Fruit fly (Drosophila melanogaster) whole organism, embryonic: ENCODE measurements around the gene Sld5.
A peak's percentile ranks its signal among the peaks of the same experiment; 100 is the strongest.

Source experiments
- Antp ChIP-seq: fragments of 200-800 bp; sonication (Bioruptor generic); optimal IDR thresholded peaks from 3 replicates; lab custom pipeline; 2016; ENCODE audit warnings: missing biosample characterization, missing genetic modification characterization
- Bteb2 ChIP-seq: fragments of 200-800 bp; sonication (Bioruptor generic); optimal IDR thresholded peaks from 2 replicates; lab custom pipeline; 2016; ENCODE audit warnings: missing biosample characterization, missing genetic modification characterization
- CG10979 ChIP-seq: fragments of 200-800 bp; sonication (Bioruptor generic); optimal IDR thresholded peaks from 2 replicates; lab custom pipeline; 2018; ENCODE audit warnings: missing biosample characterization, mild to moderate bottlenecking, missing genetic modification characterization, moderate library complexity
- CG11398 ChIP-seq: fragments of 200-800 bp; sonication (Bioruptor generic); optimal IDR thresholded peaks from 2 replicates; lab custom pipeline; 2016; ENCODE audit warnings: missing biosample characterization, missing genetic modification characterization
- CG12659 ChIP-seq: fragments of 200-800 bp; sonication (Bioruptor generic); optimal IDR thresholded peaks from 3 replicates; lab custom pipeline; 2017; ENCODE audit warnings: mild to moderate bottlenecking, missing biosample characterization, missing genetic modification reagents, missing genetic modification characterization
- CG13624 ChIP-seq: fragments of 200-800 bp; sonication (Bioruptor generic); optimal IDR thresholded peaks from 2 replicates; lab custom pipeline; 2016; ENCODE audit warnings: missing biosample characterization, missing genetic modification characterization
- CG1529 ChIP-seq: fragments of 200-800 bp; sonication (Bioruptor generic); optimal IDR thresholded peaks from 3 replicates; lab custom pipeline; 2018; ENCODE audit warnings: missing biosample characterization, missing genetic modification characterization
- CG15479 ChIP-seq: fragments of 200-800 bp; sonication (Bioruptor generic); optimal IDR thresholded peaks from 3 replicates; lab custom pipeline; 2019; ENCODE audit warnings: missing biosample characterization, mild to moderate bottlenecking, missing genetic modification characterization, moderate library complexity
- CG1603 ChIP-seq: fragments of 200-800 bp; sonication (Bioruptor generic); optimal IDR thresholded peaks from 2 replicates; lab custom pipeline; 2019; ENCODE audit warnings: missing biosample characterization, mild to moderate bottlenecking, missing genetic modification characterization, moderate library complexity
- CG31441 ChIP-seq: fragments of 200-800 bp; sonication (Bioruptor generic); IDR thresholded peaks from 2 replicates; pipeline ENCODE4 v1.3.6; 2022; ENCODE audit warnings: missing biosample characterization, missing genetic modification characterization
- CG32532 ChIP-seq: fragments of 200-800 bp; sonication (Bioruptor generic); IDR thresholded peaks from 2 replicates; pipeline ENCODE4 v1.3.6; 2022; ENCODE audit warnings: missing biosample characterization, missing genetic modification characterization
- CG3407 ChIP-seq: fragments of 200-800 bp; sonication (Bioruptor generic); optimal IDR thresholded peaks from 2 replicates; lab custom pipeline; 2018; ENCODE audit warnings: missing biosample characterization, mild to moderate bottlenecking, missing genetic modification characterization
- CG3847 ChIP-seq: fragments of 200-800 bp; sonication (Bioruptor generic); IDR thresholded peaks from 2 replicates; pipeline ENCODE4 v1.3.6; 2022; ENCODE audit warnings: missing biosample characterization, missing genetic modification characterization
- CG7372 ChIP-seq: fragments of 200-800 bp; sonication (Bioruptor generic); IDR thresholded peaks from 2 replicates; pipeline ENCODE4 v1.3.6; 2022; ENCODE audit warnings: missing biosample characterization, missing genetic modification characterization
- CG8290 ChIP-seq, 3 experiments: fragments of 200-800 bp; sonication (Bioruptor generic); optimal IDR thresholded peaks; 2 replicates each; lab custom pipeline; 2016 to 2019; ENCODE audit warnings: missing biosample characterization in 3 of 3, missing genetic modification characterization in 3 of 3, mild to moderate bottlenecking in 2 of 3, moderate library complexity in 1 of 3
- CHES-1-like ChIP-seq: fragments of 200-800 bp; sonication (Bioruptor generic); optimal IDR thresholded peaks from 2 replicates; lab custom pipeline; 2016; ENCODE audit warnings: missing biosample characterization, missing genetic modification characterization
- Dfd ChIP-seq, 2 experiments: fragments of >200 bp; optimal IDR thresholded peaks; 2 replicates each; lab custom pipeline; 2017; ENCODE audit warnings: missing biosample characterization in 2 of 2, missing genetic modification characterization in 2 of 2
- Dip3 ChIP-seq: fragments of 200-800 bp; sonication (Bioruptor generic); optimal IDR thresholded peaks from 3 replicates; lab custom pipeline; 2016; ENCODE audit warnings: missing biosample characterization, missing genetic modification characterization
- Drgx ChIP-seq: fragments of 200-800 bp; sonication (Bioruptor generic); IDR thresholded peaks from 2 replicates; pipeline ENCODE4 v1.3.6; 2022; ENCODE audit warnings: missing biosample characterization, missing genetic modification characterization
- E2f2 ChIP-seq: fragments of 200-800 bp; sonication (Bioruptor generic); IDR thresholded peaks from 2 replicates; pipeline ENCODE4 v1.3.6; 2022; ENCODE audit warnings: missing biosample characterization, missing genetic modification characterization
- HmgZ ChIP-seq: fragments of 200-800 bp; sonication (Bioruptor generic); optimal IDR thresholded peaks from 2 replicates; lab custom pipeline; 2018; ENCODE audit warnings: missing biosample characterization, mild to moderate bottlenecking, missing genetic modification characterization
- Hsf ChIP-seq: fragments of 200-800 bp; sonication (Bioruptor generic); optimal IDR thresholded peaks from 3 replicates; lab custom pipeline; 2016; ENCODE audit warnings: missing biosample characterization, missing genetic modification characterization
- Kr ChIP-seq: fragments of 200-800 bp; sonication (Bioruptor generic); optimal IDR thresholded peaks from 2 replicates; lab custom pipeline; 2017; ENCODE audit warnings: missing biosample characterization, mild to moderate bottlenecking, missing genetic modification characterization
- Med ChIP-seq: fragments of 200-800 bp; sonication (Bioruptor generic); peaks from one replicate; lab custom pipeline; 2016; ENCODE audit warnings: missing biosample characterization, missing genetic modification characterization, mild to moderate bottlenecking, inconsistent platforms, moderate library complexity
- Nf-YB ChIP-seq: fragments of 200-800 bp; sonication (Bioruptor generic); optimal IDR thresholded peaks from 3 replicates; lab custom pipeline; 2019; ENCODE audit warnings: missing biosample characterization, mild to moderate bottlenecking, missing genetic modification characterization, moderate library complexity
- Nf-YC ChIP-seq: fragments of 200-800 bp; optimal IDR thresholded peaks from 3 replicates; lab custom pipeline; 2019; ENCODE audit warnings: missing biosample characterization, mild to moderate bottlenecking, missing genetic modification characterization, moderate library complexity
- Pdp1 ChIP-seq, 2 experiments: fragments of 200-800 bp; sonication (Bioruptor generic); optimal IDR thresholded peaks; 3 replicates each; lab custom pipeline; 2016; ENCODE audit warnings: missing biosample characterization in 2 of 2, missing genetic modification characterization in 2 of 2, mild to moderate bottlenecking in 1 of 2, moderate library complexity in 1 of 2
- Rfx ChIP-seq: fragments of 200-800 bp; sonication (Bioruptor generic); IDR thresholded peaks from 2 replicates; pipeline ENCODE4 v1.3.6; 2022; ENCODE audit warnings: missing biosample characterization, missing genetic modification characterization
- Sox100B ChIP-seq: fragments of 200-800 bp; sonication (Bioruptor generic); optimal IDR thresholded peaks from 3 replicates; lab custom pipeline; 2018; ENCODE audit warnings: missing biosample characterization, mild to moderate bottlenecking, missing genetic modification characterization
- ab ChIP-seq: fragments of 200-800 bp; sonication (Bioruptor generic); optimal IDR thresholded peaks from 2 replicates; lab custom pipeline; 2016; ENCODE audit warnings: missing biosample characterization, missing genetic modification characterization
- cad ChIP-seq: fragments of >200 bp; optimal IDR thresholded peaks from 2 replicates; lab custom pipeline; 2017; ENCODE audit warnings: missing biosample characterization, missing genetic modification characterization
- cg ChIP-seq: fragments of 200-800 bp; sonication (Bioruptor generic); optimal IDR thresholded peaks from 3 replicates; lab custom pipeline; 2019; ENCODE audit warnings: missing biosample characterization, mild to moderate bottlenecking, missing genetic modification characterization, moderate library complexity
- crc ChIP-seq: fragments of 200-800 bp; sonication (Bioruptor generic); optimal IDR thresholded peaks from 2 replicates; lab custom pipeline; 2016; ENCODE audit warnings: missing biosample characterization, missing genetic modification characterization
- disco-r ChIP-seq: fragments of 200-800 bp; sonication (Bioruptor generic); optimal IDR thresholded peaks from 2 replicates; lab custom pipeline; 2016; ENCODE audit warnings: missing biosample characterization, missing genetic modification characterization
- en ChIP-seq: fragments of 200-800 bp; sonication (Bioruptor generic); optimal IDR thresholded peaks from 2 replicates; lab custom pipeline; 2016; ENCODE audit warnings: missing biosample characterization, missing genetic modification characterization
- esg ChIP-seq: fragments of 200-800 bp; sonication (Bioruptor generic); conservative IDR thresholded peaks from 2 replicates; pipeline ENCODE4 v1.3.6; 2022; ENCODE audit warnings: missing biosample characterization, missing genetic modification characterization
- eve ChIP-seq, 2 experiments: fragments of >200 bp; optimal IDR thresholded peaks; 2 replicates each; lab custom pipeline; 2017; ENCODE audit warnings: missing biosample characterization in 2 of 2, missing genetic modification characterization in 2 of 2
- ewg ChIP-seq: fragments of 200-800 bp; sonication (Bioruptor generic); optimal IDR thresholded peaks from 3 replicates; lab custom pipeline; 2017; ENCODE audit warnings: mild to moderate bottlenecking, missing biosample characterization, missing genetic modification reagents, missing genetic modification characterization
- grn ChIP-seq: fragments of 200-800 bp; sonication (Bioruptor generic); optimal IDR thresholded peaks from 3 replicates; lab custom pipeline; 2017; ENCODE audit warnings: missing biosample characterization, missing genetic modification characterization
- hb ChIP-seq: fragments of 200-800 bp; sonication (Bioruptor generic); IDR thresholded peaks from 3 replicates; pipeline ENCODE4 v1.3.6; 2022; ENCODE audit warnings: missing biosample characterization, missing genetic modification characterization; ENCODE audit not compliant: partially characterized antibody
- her ChIP-seq: fragments of 200-800 bp; sonication (Bioruptor generic); optimal IDR thresholded peaks from 2 replicates; lab custom pipeline; 2016; ENCODE audit warnings: missing biosample characterization, missing genetic modification characterization
- kni ChIP-seq: fragments of 200-800 bp; sonication (Bioruptor generic); optimal IDR thresholded peaks from 3 replicates; lab custom pipeline; 2017; ENCODE audit warnings: mild to moderate bottlenecking, missing biosample characterization, missing genetic modification reagents, missing genetic modification characterization
- lilli ChIP-seq: fragments of 200-800 bp; sonication (Bioruptor generic); optimal IDR thresholded peaks from 3 replicates; lab custom pipeline; 2016; ENCODE audit warnings: missing biosample characterization, missing genetic modification characterization
- mam ChIP-seq: fragments of 200-800 bp; sonication (Bioruptor generic); optimal IDR thresholded peaks from 3 replicates; lab custom pipeline; 2016; ENCODE audit warnings: missing biosample characterization, missing genetic modification characterization
- nom ChIP-seq: fragments of 200-800 bp; sonication (Bioruptor generic); optimal IDR thresholded peaks from 2 replicates; lab custom pipeline; 2017; ENCODE audit warnings: missing biosample characterization, missing genetic modification characterization, mild to moderate bottlenecking, moderate library complexity, missing genetic modification reagents
- oc ChIP-seq: fragments of 200-800 bp; sonication (Bioruptor generic); optimal IDR thresholded peaks from 2 replicates; lab custom pipeline; 2018; ENCODE audit warnings: missing biosample characterization, mild to moderate bottlenecking, missing genetic modification characterization, moderate library complexity
- pho ChIP-seq: fragments of 200-800 bp; sonication (Bioruptor generic); optimal IDR thresholded peaks from 2 replicates; lab custom pipeline; 2016; ENCODE audit warnings: missing biosample characterization, missing genetic modification characterization
- schlank ChIP-seq: fragments of 200-800 bp; sonication (Bioruptor generic); optimal IDR thresholded peaks from 2 replicates; lab custom pipeline; 2018; ENCODE audit warnings: missing biosample characterization, mild to moderate bottlenecking, missing genetic modification characterization
- sd ChIP-seq: fragments of 200-800 bp; sonication (Bioruptor generic); optimal IDR thresholded peaks from 3 replicates; lab custom pipeline; 2018; ENCODE audit warnings: missing biosample characterization, mild to moderate bottlenecking, missing genetic modification characterization, moderate library complexity
- sens ChIP-seq: fragments of 200-800 bp; sonication (Bioruptor generic); peaks from one replicate; lab custom pipeline; 2016; ENCODE audit warnings: missing biosample characterization, missing genetic modification characterization
- stc ChIP-seq: fragments of 200-800 bp; sonication (Bioruptor generic); IDR thresholded peaks from 2 replicates; pipeline ENCODE4 v1.3.6; 2022; ENCODE audit warnings: missing biosample characterization, missing genetic modification characterization

Sld5 gene

DNA sequence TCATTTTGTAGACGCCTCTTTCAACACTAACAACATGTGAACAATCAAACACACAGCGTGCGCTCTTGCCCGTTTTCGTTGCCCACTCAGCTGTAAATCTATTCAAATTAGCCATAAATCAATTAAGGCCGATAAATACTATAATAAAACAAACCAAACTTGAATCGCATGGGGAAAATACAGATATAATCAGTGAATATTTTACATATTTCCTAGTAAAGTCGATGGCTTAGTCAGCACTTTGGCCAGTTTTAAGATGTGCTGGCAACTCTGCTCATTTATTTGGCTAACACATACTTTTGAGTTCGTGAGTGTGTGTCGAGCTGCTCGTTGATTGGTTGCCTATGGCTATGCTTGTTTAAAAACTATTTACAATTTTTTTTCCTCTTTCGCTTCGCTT is 42.9 kb upstream of the Sld5 start:
- TF ChIP-seq Rfx (GFP tag; lab: Robert Waterston, UW) (peak; percentile 6; the same call in 1 of the 2 replicates), en (GFP tag; lab: Kevin White, UChicago) (no peak), CG3847 (no peak), HmgZ (tag; lab: Kevin White, UChicago) (peak; percentile 3), Nf-YB (GFP tag; lab: Kevin White, UChicago) (peak; percentile 97), Dip3 (peak; percentile 25), mam (peak; percentile 26), Pdp1 (GFP tag; optimal IDR thresholded peaks at IDR 0.05; lab: Kevin White, UChicago) (peak in 1 of 2 experiments; percentile 3), her (GFP tag; lab: Kevin White, UChicago) (peak; percentile 23), ewg (GFP tag; lab: Kevin White, UChicago) (no peak), schlank (tag; lab: Kevin White, UChicago) (no peak), Med (GFP tag; lab: Kevin White, UChicago) (peak; percentile 81), cg (peak; percentile 91), eve (GFP tag; optimal IDR thresholded peaks at IDR 0.05; lab: Kevin White, UChicago) (peak in 1 of 2 experiments; percentile 82), Drgx (GFP tag; lab: Robert Waterston, UW) (peak; percentile 27; the same call in 1 of the 2 replicates), Kr (GFP tag; lab: Kevin White, UChicago) (no peak), grn (GFP tag; lab: Kevin White, UChicago) (peak; percentile 23), Bteb2 (GFP tag; lab: Kevin White, UChicago) (peak; percentile 38), CHES-1-like (GFP tag; lab: Kevin White, UChicago) (peak; percentile 5), CG7372 (GFP tag; lab: Robert Waterston, UW) (0 out of 2 replicates have a peak, but pooled peaks have one; percentile 0), cad (GFP tag; lab: Kevin White, UChicago) (peak; percentile 36), Sox100B (GFP tag; lab: Kevin White, UChicago) (no peak), Dfd (GFP tag; optimal IDR thresholded peaks at IDR 0.05; lab: Kevin White, UChicago) (no peak), CG15479 (no peak), Hsf (GFP tag; lab: Kevin White, UChicago) (peak; percentile 35), Antp (GFP tag; lab: Kevin White, UChicago) (peak; percentile 24), stc (GFP tag; lab: Robert Waterston, UW) (0 out of 2 replicates have a peak, but pooled peaks have one; percentile 5), pho (GFP tag; lab: Kevin White, UChicago) (peak; percentile 28), kni (GFP tag; lab: Kevin White, UChicago) (peak; percentile 23), CG8290 (GFP tag; optimal IDR thresholded peaks at IDR 0.05; lab: Kevin White, UChicago) (no peak), CG8290 (tag; optimal IDR thresholded peaks at IDR 0.05; lab: Kevin White, UChicago) (peak in 1 of 2 experiments; percentile 40), CG1603 (peak; percentile 61), CG13624 (GFP tag; lab: Kevin White, UChicago) (peak; percentile 5), CG3407 (no peak), CG12659 (GFP tag; lab: Kevin White, UChicago) (no peak), CG11398 (GFP tag; lab: Kevin White, UChicago) (no peak), oc (tag; lab: Kevin White, UChicago) (peak; percentile 5), CG1529 (GFP tag; lab: Kevin White, UChicago) (peak; percentile 10), esg (GFP tag; lab: Robert Waterston, UW) (0 out of 2 replicates have a peak, but pooled peaks have one; percentile 4), E2f2 (GFP tag; lab: Robert Waterston, UW) (0 out of 2 replicates have a peak, but pooled peaks have one; percentile 24), CG32532 (GFP tag; lab: Robert Waterston, UW) (no peak), disco-r (peak; percentile 20), ab (GFP tag; lab: Kevin White, UChicago) (peak; percentile 7), nom (GFP tag; lab: Kevin White, UChicago) (no peak), sens (GFP tag; lab: Kevin White, UChicago) (peak; percentile 88), sd (tag; lab: Kevin White, UChicago) (peak; percentile 46), hb (GFP tag; lab: Robert Waterston, UW) (no peak), CG10979 (tag; lab: Kevin White, UChicago) (no peak), CG31441 (GFP tag; lab: Robert Waterston, UW) (peak; percentile 7; the same call in 1 of the 2 replicates), Nf-YC (tag; lab: Kevin White, UChicago) (peak; percentile 99), crc (GFP tag; lab: Kevin White, UChicago) (peak; percentile 1), lilli (peak; percentile 46)
